Worm (Caenorhabditis elegans): Measurements from ENCODE around the gene Y41G9A.5.

Y41G9A.5 gene

ce11 chrX:2906062-2906732 lies 40.3 kb upstream of the Y41G9A.5 start:
- TF ChIP-seq nhr-28 (tag; optimal IDR thresholded peaks at IDR 0.05): peak; percentile 9
- TF ChIP-seq unc-62 (GFP tag; optimal IDR thresholded peaks at IDR 0.05 in 1 of 2): peak in 1 of 2 experiments; percentile 97
- no peak for TF ChIP-seq unc-62 (tag; optimal IDR thresholded peaks at IDR 0.05)
- no peak for TF ChIP-seq nhr-25 (tag; optimal IDR thresholded peaks at IDR 0.05; ENCODE audit: borderline replicate concordance, insufficient read depth)
- peak; percentile 18 for TF ChIP-seq dve-1 (tag; optimal IDR thresholded peaks at IDR 0.05; ENCODE audit: insufficient read depth)
- TF ChIP-seq hlh-30 (tag; optimal IDR thresholded peaks at IDR 0.05; ENCODE audit: insufficient read depth): peak; percentile 13
- no peak for TF ChIP-seq daf-16 (GFP tag; optimal IDR thresholded peaks at IDR 0.05)
- no peak for TF ChIP-seq daf-16 (tag; optimal IDR thresholded peaks at IDR 0.05)
- TF ChIP-seq ZK546.5 (tag; optimal IDR thresholded peaks at IDR 0.05): no peak
- peak; percentile 44 for TF ChIP-seq hlh-11 (tag; optimal IDR thresholded peaks at IDR 0.05)
- TF ChIP-seq dmd-6 (GFP tag; IDR thresholded peaks at IDR 0.05): peak; percentile 61
- peak; percentile 93 for TF ChIP-seq pqm-1 (tag; optimal IDR thresholded peaks at IDR 0.05)

DNA sequence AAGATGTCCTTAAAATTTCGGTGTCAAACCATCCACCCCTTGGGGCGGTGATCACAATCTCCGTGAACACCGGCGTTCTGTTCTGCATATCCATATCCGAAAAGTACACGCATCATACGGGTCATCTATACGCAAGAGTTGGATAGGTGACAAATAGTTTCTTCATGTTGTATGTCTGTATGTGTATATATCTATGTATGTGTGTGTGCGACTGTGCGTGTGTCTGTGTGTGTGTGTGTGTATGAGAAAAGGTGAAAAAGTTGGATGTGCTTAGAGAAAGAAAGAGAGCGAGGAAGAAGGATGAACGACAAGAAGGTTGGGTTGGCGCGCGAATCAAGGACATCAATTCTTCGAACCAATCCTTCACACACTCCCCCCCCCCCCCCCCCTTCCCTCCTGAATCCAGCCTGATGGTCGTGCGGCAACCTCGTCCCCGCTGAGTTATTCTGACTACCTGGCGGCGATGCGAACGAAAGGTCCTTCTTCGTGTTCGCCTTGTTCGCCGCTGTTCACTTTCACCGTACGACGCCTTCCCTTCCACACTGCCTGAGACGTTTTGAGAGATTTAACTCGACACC lies 39.1 kb upstream of the Y41G9A.5 start:
- TF ChIP-seq sdz-12 (GFP tag; optimal IDR thresholded peaks at IDR 0.05) (no peak), spr-3 (GFP tag; optimal IDR thresholded peaks at IDR 0.05) (no peak), zfp-3 (GFP tag; conservative IDR thresholded peaks at IDR 0.05) (no peak), F37D6.2 (tag; optimal IDR thresholded peaks at IDR 0.05) (no peak), mxl-3 (GFP tag; optimal IDR thresholded peaks at IDR 0.05) (peak; percentile 5), zip-2 (tag; optimal IDR thresholded peaks at IDR 0.05) (no peak), lin-29 (GFP tag; IDR thresholded peaks at IDR 0.05) (no peak), nhr-111 (GFP tag; optimal IDR thresholded peaks at IDR 0.05) (no peak), ceh-20 (GFP tag; IDR thresholded peaks at IDR 0.05) (no peak), ces-1 (GFP tag; optimal IDR thresholded peaks at IDR 0.05) (no peak), tra-1 (GFP tag; IDR thresholded peaks at IDR 0.05) (no peak), set-16 (GFP tag; IDR thresholded peaks at IDR 0.05) (peak; percentile 89), lin-13 (GFP tag; optimal IDR thresholded peaks at IDR 0.05) (no peak), nhr-76 (tag; optimal IDR thresholded peaks at IDR 0.05) (no peak), dpl-1 (GFP tag; optimal IDR thresholded peaks at IDR 0.05) (no peak), ztf-7 (tag; optimal IDR thresholded peaks at IDR 0.05) (no peak), nhr-41 (GFP tag; IDR thresholded peaks at IDR 0.05) (no peak), attf-4 (tag; optimal IDR thresholded peaks at IDR 0.05) (no peak), egl-43 (GFP tag; IDR thresholded peaks at IDR 0.05) (no peak), dmd-6 (GFP tag; IDR thresholded peaks at IDR 0.05) (no peak), daf-19 (GFP tag; conservative IDR thresholded peaks at IDR 0.05) (no peak), jun-1 (tag; optimal IDR thresholded peaks at IDR 0.05) (no peak), spr-1 (tag; optimal IDR thresholded peaks at IDR 0.05) (no peak), gei-8 (GFP tag; optimal IDR thresholded peaks at IDR 0.05) (no peak), unc-130 (GFP tag; optimal IDR thresholded peaks at IDR 0.05) (no peak), madf-9 (GFP tag; conservative IDR thresholded peaks at IDR 0.05) (no peak), cey-2 (tag; optimal IDR thresholded peaks at IDR 0.05; ENCODE audit: borderline replicate concordance, insufficient read depth) (no peak), Y48G9A.11 (GFP tag; IDR thresholded peaks at IDR 0.05) (0 out of 2 replicates have a peak, but pooled peaks have one; percentile 9), ceh-44 (GFP tag; IDR thresholded peaks at IDR 0.05) (no peak), lin-15B (tag; optimal IDR thresholded peaks at IDR 0.05) (no peak), F49E8.2 (tag; optimal IDR thresholded peaks at IDR 0.05; ENCODE audit: borderline replicate concordance) (no peak), nhr-77 (tag; optimal IDR thresholded peaks at IDR 0.05) (no peak), fkh-10 (GFP tag; optimal IDR thresholded peaks at IDR 0.05) (no peak), T20F7.1 (GFP tag; optimal IDR thresholded peaks at IDR 0.05) (no peak), mdt-29 (GFP tag; IDR thresholded peaks at IDR 0.05) (no peak), zfp-2 (tag; optimal IDR thresholded peaks at IDR 0.05) (no peak), lsy-2 (tag; optimal IDR thresholded peaks at IDR 0.05) (no peak), tag-97 (GFP tag; IDR thresholded peaks at IDR 0.05) (no peak)
